Worm (Caenorhabditis elegans) whole organism, L4 larva: ENCODE results near the gene fbxc-52.

Source experiments
- ZK546.5 ChIP-seq, 2 experiments: sonication (generic microtip); optimal IDR thresholded peaks; 2 replicates each; lab custom pipeline; 2017; ENCODE audit warnings: missing biosample characterization in 2 of 2, missing genetic modification characterization in 2 of 2
- ama-1 ChIP-seq: fragments of 150-350 bp; optimal IDR thresholded peaks from 2 replicates; lab custom pipeline; 2014; ENCODE audit warnings: inconsistent platforms, mixed read lengths
- ceh-82 ChIP-seq: sonication (generic microtip); optimal IDR thresholded peaks from 2 replicates; lab custom pipeline; 2017; ENCODE audit warnings: missing biosample characterization, missing genetic modification characterization
- dpl-1 ChIP-seq: fragments of 150-350 bp; optimal IDR thresholded peaks from 2 replicates; lab custom pipeline; 2014; ENCODE audit warnings: missing biosample characterization, missing genetic modification reagents, missing genetic modification characterization
- fkh-10 ChIP-seq: fragments of 150-350 bp; optimal IDR thresholded peaks from 2 replicates; lab custom pipeline; 2014; ENCODE audit warnings: missing biosample characterization, missing genetic modification reagents, missing genetic modification characterization
- fos-1 ChIP-seq: fragments of 150-350 bp; optimal IDR thresholded peaks from 2 replicates; lab custom pipeline; 2014; ENCODE audit warnings: missing biosample characterization, missing genetic modification characterization
- hif-1 ChIP-seq, 2 experiments: sonication (generic microtip); optimal IDR thresholded peaks; 2 replicates each; lab custom pipeline; 2016 to 2017; ENCODE audit warnings: missing compliant biosample characterization in 2 of 2, missing genetic modification characterization in 2 of 2, missing genetic modification reagents in 2 of 2, missing genotype in 2 of 2, mild to moderate bottlenecking in 1 of 2
- lin-13 ChIP-seq: fragments of 150-350 bp; optimal IDR thresholded peaks from 2 replicates; lab custom pipeline; 2014; ENCODE audit warnings: missing biosample characterization, missing genetic modification reagents, missing genetic modification characterization
- nhr-237 ChIP-seq: sonication (generic microtip); optimal IDR thresholded peaks from 2 replicates; lab custom pipeline; 2017; ENCODE audit warnings: missing biosample characterization, missing genetic modification characterization
- zip-11 ChIP-seq: fragments of 200-800 bp; sonication (Bioruptor generic); IDR thresholded peaks from 2 replicates; pipeline ENCODE4 v1.3.6; 2022; ENCODE audit warnings: missing genetic modification characterization, missing compliant biosample characterization

ce11 chrII:3736893-3737375 lies 19.9 kb downstream of the fbxc-52 start, which contains the start of gene F12E12.6:
- no peak for TF ChIP-seq fos-1
- no peak for TF ChIP-seq zip-11
- TF ChIP-seq hif-1 (tag; optimal IDR thresholded peaks at IDR 0.05; lab: Kevin White, UChicago): no peak
- no peak for TF ChIP-seq lin-13 (GFP tag; lab: Kevin White, UChicago)
- TF ChIP-seq fkh-10 (GFP tag; lab: Kevin White, UChicago): no peak
- TF ChIP-seq ZK546.5 (tag; optimal IDR thresholded peaks at IDR 0.05; lab: Kevin White, UChicago): no peak
- TF ChIP-seq nhr-237 (tag; lab: Kevin White, UChicago): no peak
- TF ChIP-seq ama-1: no peak
- TF ChIP-seq dpl-1 (GFP tag; lab: Kevin White, UChicago): no peak
- no peak for TF ChIP-seq ceh-82 (tag; lab: Kevin White, UChicago)
